Fruit fly (Drosophila melanogaster) whole organism, embryonic: ENCODE measurements around the gene CG18262.

ENCODE experiments used
- Adf1 ChIP-seq: fragments of 200-800 bp; sonication (Bioruptor generic); IDR thresholded peaks from 2 replicates; pipeline ENCODE4 v1.3.6; 2022; ENCODE audit warnings: missing biosample characterization, missing genetic modification characterization
- Awh ChIP-seq: fragments of 200-800 bp; sonication (Bioruptor generic); IDR thresholded peaks from 2 replicates; pipeline ENCODE4, ENCODE4 v1.3.6; 2022; ENCODE audit warnings: missing biosample characterization, missing genetic modification characterization
- BEAF-32 ChIP-seq: fragments of 200-800 bp; sonication (Bioruptor generic); optimal IDR thresholded peaks from 3 replicates; lab custom pipeline; 2017; ENCODE audit warnings: missing biosample characterization, missing genetic modification characterization, mild to moderate bottlenecking, moderate library complexity, missing genetic modification reagents
- CG10147 ChIP-seq: fragments of 200-800 bp; sonication (Bioruptor generic); optimal IDR thresholded peaks from 2 replicates; lab custom pipeline; 2019; ENCODE audit warnings: missing biosample characterization, mild to moderate bottlenecking, missing genetic modification characterization, moderate library complexity
- CG10543 ChIP-seq: fragments of 200-800 bp; sonication (Bioruptor generic); optimal IDR thresholded peaks from 3 replicates; lab custom pipeline; 2017; ENCODE audit warnings: missing biosample characterization, mild to moderate bottlenecking, missing genetic modification characterization, moderate library complexity
- CG12299 ChIP-seq: fragments of 200-800 bp; sonication (Bioruptor generic); optimal IDR thresholded peaks from 2 replicates; lab custom pipeline; 2018; ENCODE audit warnings: missing biosample characterization, mild to moderate bottlenecking, missing genetic modification characterization
- CG12769 ChIP-seq: fragments of 200-800 bp; sonication (Bioruptor generic); optimal IDR thresholded peaks from 2 replicates; lab custom pipeline; 2019; ENCODE audit warnings: missing biosample characterization, mild to moderate bottlenecking, missing genetic modification characterization, moderate library complexity
- CG13123 ChIP-seq: fragments of 200-800 bp; sonication (Bioruptor generic); optimal IDR thresholded peaks from 2 replicates; lab custom pipeline; 2016; ENCODE audit warnings: missing biosample characterization, missing genetic modification characterization
- CG13296 ChIP-seq: fragments of 200-800 bp; sonication (Bioruptor generic); optimal IDR thresholded peaks from 3 replicates; lab custom pipeline; 2018; ENCODE audit warnings: missing biosample characterization, mild to moderate bottlenecking, missing genetic modification characterization
- CG14667 ChIP-seq: fragments of 200-800 bp; sonication (Bioruptor generic); IDR thresholded peaks from 2 replicates; pipeline ENCODE4 v1.3.6; 2022; ENCODE audit warnings: missing biosample characterization, missing genetic modification characterization
- CG15073 ChIP-seq: fragments of 200-800 bp; sonication (Bioruptor generic); optimal IDR thresholded peaks from 2 replicates; lab custom pipeline; 2016; ENCODE audit warnings: missing biosample characterization, missing genetic modification characterization
- CG16863 ChIP-seq: fragments of 200-800 bp; sonication (Bioruptor generic); optimal IDR thresholded peaks from 3 replicates; lab custom pipeline; 2016; ENCODE audit warnings: missing biosample characterization, missing genetic modification characterization
- CG18599 ChIP-seq: fragments of 200-800 bp; sonication (Bioruptor generic); optimal IDR thresholded peaks from 3 replicates; lab custom pipeline; 2017; ENCODE audit warnings: missing biosample characterization, missing genetic modification characterization, mild to moderate bottlenecking, moderate library complexity, missing genetic modification reagents
- CG2678 ChIP-seq: fragments of 200-800 bp; sonication (Bioruptor generic); optimal IDR thresholded peaks from 3 replicates; lab custom pipeline; 2019; ENCODE audit warnings: missing biosample characterization, mild to moderate bottlenecking, missing genetic modification characterization, moderate library complexity
- CG33213 ChIP-seq: fragments of 200-800 bp; sonication (Bioruptor generic); optimal IDR thresholded peaks from 3 replicates; lab custom pipeline; 2016; ENCODE audit warnings: missing biosample characterization, missing genetic modification characterization
- CG34376 ChIP-seq: fragments of 200-800 bp; sonication (Bioruptor generic); optimal IDR thresholded peaks from 2 replicates; lab custom pipeline; 2018; ENCODE audit warnings: missing biosample characterization, mild to moderate bottlenecking, missing genetic modification characterization
- CG4424 ChIP-seq: fragments of 200-800 bp; sonication (Bioruptor generic); optimal IDR thresholded peaks from 3 replicates; lab custom pipeline; 2016; ENCODE audit warnings: missing biosample characterization, missing genetic modification characterization
- CG7372 ChIP-seq: fragments of 200-800 bp; sonication (Bioruptor generic); IDR thresholded peaks from 2 replicates; pipeline ENCODE4 v1.3.6; 2022; ENCODE audit warnings: missing biosample characterization, missing genetic modification characterization
- CG7987 ChIP-seq: fragments of 200-800 bp; sonication (Bioruptor generic); optimal IDR thresholded peaks from 2 replicates; lab custom pipeline; 2018; ENCODE audit warnings: missing biosample characterization, mild to moderate bottlenecking, missing genetic modification characterization, moderate library complexity
- CG9817 ChIP-seq: fragments of 200-800 bp; sonication (Bioruptor generic); optimal IDR thresholded peaks from 2 replicates; lab custom pipeline; 2018; ENCODE audit warnings: missing biosample characterization, mild to moderate bottlenecking, missing genetic modification characterization, moderate library complexity
- CG9876 ChIP-seq: fragments of 200-800 bp; sonication (Bioruptor generic); optimal IDR thresholded peaks from 2 replicates; lab custom pipeline; 2016; ENCODE audit warnings: missing biosample characterization, missing genetic modification characterization
- CTCF ChIP-seq: fragments of 200-800 bp; sonication (Bioruptor generic); optimal IDR thresholded peaks from 2 replicates; lab custom pipeline; 2017; ENCODE audit warnings: missing biosample characterization, mild to moderate bottlenecking, missing genetic modification characterization, moderate library complexity
- Dfd ChIP-seq, 2 experiments: fragments of >200 bp; optimal IDR thresholded peaks; 2 replicates each; lab custom pipeline; 2017; ENCODE audit warnings: missing biosample characterization in 2 of 2, missing genetic modification characterization in 2 of 2
- Doc3 ChIP-seq: fragments of 200-800 bp; sonication (Bioruptor generic); IDR thresholded peaks from 3 replicates; pipeline ENCODE4 v1.3.6; 2022; ENCODE audit warnings: missing biosample characterization, missing genetic modification characterization; ENCODE audit not compliant: partially characterized antibody
- GATAe ChIP-seq: fragments of 200-800 bp; sonication (Bioruptor generic); conservative IDR thresholded peaks from 2 replicates; pipeline ENCODE4 v1.3.6; 2022; ENCODE audit warnings: missing biosample characterization, missing genetic modification characterization
- HHEX ChIP-seq: fragments of 200-800 bp; sonication (Bioruptor generic); optimal IDR thresholded peaks from 3 replicates; lab custom pipeline; 2017; ENCODE audit warnings: missing biosample characterization, mild to moderate bottlenecking, missing genetic modification characterization, missing genetic modification reagents
- HLH3B ChIP-seq: fragments of 200-800 bp; sonication (Bioruptor generic); IDR thresholded peaks from 2 replicates; pipeline ENCODE4 v1.3.6; 2022; ENCODE audit warnings: missing biosample characterization, missing genetic modification characterization
- Hey ChIP-seq: fragments of 200-800 bp; sonication (Bioruptor generic); optimal IDR thresholded peaks from 3 replicates; lab custom pipeline; 2018; ENCODE audit warnings: missing biosample characterization, mild to moderate bottlenecking, missing genetic modification characterization
- HmgZ ChIP-seq: fragments of 200-800 bp; sonication (Bioruptor generic); optimal IDR thresholded peaks from 2 replicates; lab custom pipeline; 2018; ENCODE audit warnings: missing biosample characterization, mild to moderate bottlenecking, missing genetic modification characterization
- Nf-YB ChIP-seq: fragments of 200-800 bp; sonication (Bioruptor generic); optimal IDR thresholded peaks from 3 replicates; lab custom pipeline; 2019; ENCODE audit warnings: missing biosample characterization, mild to moderate bottlenecking, missing genetic modification characterization, moderate library complexity
- Nf-YC ChIP-seq: fragments of 200-800 bp; optimal IDR thresholded peaks from 3 replicates; lab custom pipeline; 2019; ENCODE audit warnings: missing biosample characterization, mild to moderate bottlenecking, missing genetic modification characterization, moderate library complexity
- Rfx ChIP-seq: fragments of 200-800 bp; sonication (Bioruptor generic); IDR thresholded peaks from 2 replicates; pipeline ENCODE4 v1.3.6; 2022; ENCODE audit warnings: missing biosample characterization, missing genetic modification characterization
- Six4 ChIP-seq: fragments of 200-800 bp; sonication (Bioruptor generic); optimal IDR thresholded peaks from 2 replicates; lab custom pipeline; 2016; ENCODE audit warnings: missing biosample characterization, missing genetic modification characterization
- Vsx1 ChIP-seq: fragments of 200-800 bp; sonication (Bioruptor generic); optimal IDR thresholded peaks from 2 replicates; lab custom pipeline; 2017; ENCODE audit warnings: missing biosample characterization, mild to moderate bottlenecking, missing genetic modification characterization, missing genetic modification reagents
- Xrp1 ChIP-seq: fragments of 200-800 bp; sonication (Bioruptor generic); IDR thresholded peaks from 2 replicates; pipeline ENCODE4 v1.3.6; 2022; ENCODE audit warnings: missing biosample characterization, missing genetic modification characterization
- cas ChIP-seq: fragments of 200-800 bp; sonication (Bioruptor generic); IDR thresholded peaks from 2 replicates; pipeline ENCODE4 v1.3.6; 2022; ENCODE audit warnings: missing biosample characterization, missing genetic modification characterization
- chinmo ChIP-seq: fragments of 200-800 bp; sonication (Bioruptor generic); IDR thresholded peaks from 4 replicates; pipeline ENCODE4 v1.3.6; 2022; ENCODE audit warnings: missing biosample characterization, missing genetic modification characterization; ENCODE audit not compliant: partially characterized antibody
- dati ChIP-seq: fragments of 200-800 bp; sonication (Bioruptor generic); IDR thresholded peaks from 2 replicates; pipeline ENCODE4 v1.3.6; 2022; ENCODE audit warnings: missing biosample characterization, missing genetic modification characterization
- grn ChIP-seq: fragments of 200-800 bp; sonication (Bioruptor generic); optimal IDR thresholded peaks from 3 replicates; lab custom pipeline; 2017; ENCODE audit warnings: missing biosample characterization, missing genetic modification characterization
- gro ChIP-seq: fragments of 200-800 bp; sonication (Bioruptor generic); optimal IDR thresholded peaks from 2 replicates; lab custom pipeline; 2016; ENCODE audit warnings: missing biosample characterization, missing genetic modification characterization
- maf-S ChIP-seq: fragments of 200-800 bp; sonication (Bioruptor generic); optimal IDR thresholded peaks from 2 replicates; lab custom pipeline; 2016; ENCODE audit warnings: missing biosample characterization, missing genetic modification characterization
- salm ChIP-seq: fragments of 200-800 bp; sonication (Bioruptor generic); optimal IDR thresholded peaks from 2 replicates; lab custom pipeline; 2018; ENCODE audit warnings: missing biosample characterization, mild to moderate bottlenecking, missing genetic modification characterization
- schlank ChIP-seq: fragments of 200-800 bp; sonication (Bioruptor generic); optimal IDR thresholded peaks from 2 replicates; lab custom pipeline; 2018; ENCODE audit warnings: missing biosample characterization, mild to moderate bottlenecking, missing genetic modification characterization
- sd ChIP-seq: fragments of 200-800 bp; sonication (Bioruptor generic); optimal IDR thresholded peaks from 3 replicates; lab custom pipeline; 2018; ENCODE audit warnings: missing biosample characterization, mild to moderate bottlenecking, missing genetic modification characterization, moderate library complexity
- sens ChIP-seq: fragments of 200-800 bp; sonication (Bioruptor generic); peaks from one replicate; lab custom pipeline; 2016; ENCODE audit warnings: missing biosample characterization, missing genetic modification characterization
- sob ChIP-seq: fragments of 200-800 bp; sonication (Bioruptor generic); IDR thresholded peaks from 2 replicates; pipeline ENCODE4 v1.3.6; 2022; ENCODE audit warnings: missing biosample characterization, missing genetic modification characterization
- sug ChIP-seq: fragments of 200-800 bp; optimal IDR thresholded peaks from 2 replicates; lab custom pipeline; 2019; ENCODE audit warnings: missing biosample characterization, mild to moderate bottlenecking, missing genetic modification characterization, moderate library complexity
- tap ChIP-seq: fragments of 200-800 bp; optimal IDR thresholded peaks from 3 replicates; lab custom pipeline; 2019; ENCODE audit warnings: missing biosample characterization, mild to moderate bottlenecking, missing genetic modification characterization, moderate library complexity
- toy ChIP-seq: fragments of 200-800 bp; sonication (Bioruptor generic); IDR thresholded peaks from 2 replicates; pipeline ENCODE4 v1.3.6; 2022; ENCODE audit warnings: missing biosample characterization, missing genetic modification characterization
- trh ChIP-seq: fragments of 200-800 bp; sonication (Bioruptor generic); optimal IDR thresholded peaks from 2 replicates; lab custom pipeline; 2016; ENCODE audit warnings: missing biosample characterization, missing genetic modification characterization

Gene CG18262

DNA sequence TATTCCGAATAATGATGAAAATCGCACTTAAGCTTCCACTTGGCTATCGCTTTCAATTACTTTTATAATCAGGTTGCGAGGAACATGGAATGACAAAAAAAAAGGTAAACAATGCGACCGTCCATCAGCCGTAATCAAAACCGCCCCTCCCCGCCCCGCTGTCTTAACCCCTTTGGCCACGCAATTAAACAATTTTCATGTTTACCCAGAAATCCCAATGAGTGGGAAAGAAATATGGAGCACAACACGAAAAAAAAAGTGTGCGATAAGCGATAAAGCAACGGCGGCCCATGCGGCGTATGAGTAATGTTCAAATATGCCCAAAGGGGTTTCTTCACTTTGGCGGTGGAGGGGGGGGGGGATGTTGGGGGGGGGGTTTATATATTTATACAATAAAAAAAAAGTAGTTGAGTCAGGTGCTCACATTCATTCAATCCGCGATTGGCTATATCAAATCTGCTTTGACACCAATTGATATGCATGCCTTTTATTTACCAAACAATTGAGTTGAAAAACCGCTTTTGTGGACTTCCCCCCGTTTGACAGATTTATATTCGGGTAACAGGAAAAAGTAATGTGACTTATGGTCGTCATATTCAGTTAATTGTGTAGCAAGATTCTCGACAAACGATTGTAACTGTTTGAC lies 46.3 kb downstream of the CG18262 start:
- TF ChIP-seq CG10147 (GFP tag; lab: Kevin White, UChicago) (no peak), CG34376 (GFP tag; lab: Kevin White, UChicago) (peak; percentile 65), CG7372 (GFP tag; lab: Robert Waterston, UW) (peak; percentile 61; the same call in 1 of the 2 replicates), HHEX (GFP tag; lab: Kevin White, UChicago) (peak; percentile 12), Nf-YB (GFP tag; lab: Kevin White, UChicago) (peak; percentile 28), cas (GFP tag; lab: Robert Waterston, UW) (no peak), HLH3B (peak; percentile 5; the same call in 1 of the 2 replicates), CG2678 (tag; lab: Kevin White, UChicago) (peak; percentile 29), CG12769 (tag; lab: Kevin White, UChicago) (peak; percentile 69), schlank (tag; lab: Kevin White, UChicago) (peak; percentile 6), HmgZ (tag; lab: Kevin White, UChicago) (peak; percentile 35), CG14667 (GFP tag; lab: Robert Waterston, UW) (no peak), CG7987 (GFP tag; lab: Kevin White, UChicago) (peak; percentile 58), Rfx (GFP tag; lab: Robert Waterston, UW) (peak; percentile 29; the same call in 1 of the 2 replicates), CG10543 (GFP tag; lab: Kevin White, UChicago) (peak; percentile 74), sob (GFP tag; lab: Robert Waterston, UW) (0 out of 2 replicates have a peak, but pooled peaks have one; percentile 8), CG15073 (GFP tag; lab: Kevin White, UChicago) (no peak), CG9817 (tag; lab: Kevin White, UChicago) (no peak), gro (GFP tag; lab: Kevin White, UChicago) (no peak), Dfd (GFP tag; optimal IDR thresholded peaks at IDR 0.05; lab: Kevin White, UChicago) (no peak), sens (GFP tag; lab: Kevin White, UChicago) (no peak), GATAe (GFP tag; lab: Robert Waterston, UW) (peak; percentile 81), tap (tag; lab: Kevin White, UChicago) (no peak), Awh (GFP tag; lab: Robert Waterston, UW) (peak; percentile 29; the same call in 1 of the 2 replicates), dati (GFP tag; lab: Robert Waterston, UW) (no peak), toy (GFP tag; lab: Robert Waterston, UW) (no peak), CG16863 (GFP tag; lab: Kevin White, UChicago) (no peak), CG13123 (no peak), sug (tag; lab: Kevin White, UChicago) (peak; percentile 88), CG12299 (peak; percentile 5), Doc3 (GFP tag; lab: Robert Waterston, UW) (no peak), grn (GFP tag; lab: Kevin White, UChicago) (peak; percentile 65), salm (tag; lab: Kevin White, UChicago) (peak; percentile 4), Vsx1 (GFP tag; lab: Kevin White, UChicago) (peak; percentile 63), Nf-YC (tag; lab: Kevin White, UChicago) (peak; percentile 30), CG9876 (GFP tag; lab: Kevin White, UChicago) (no peak), chinmo (GFP tag; lab: Robert Waterston, UW) (0 out of 4 replicates have a peak, but pooled peaks have one; percentile 14), Xrp1 (GFP tag; lab: Robert Waterston, UW) (peak; percentile 19; the same call in 1 of the 2 replicates), sd (peak; percentile 90), trh (GFP tag; lab: Kevin White, UChicago) (no peak), Adf1 (GFP tag; lab: Robert Waterston, UW) (peak; percentile 32; the same call in 1 of the 2 replicates), CTCF (GFP tag; lab: Kevin White, UChicago) (no peak), CG18599 (GFP tag; lab: Kevin White, UChicago) (peak; percentile 64), CG13296 (GFP tag; lab: Kevin White, UChicago) (peak; percentile 34), BEAF-32 (GFP tag; lab: Kevin White, UChicago) (no peak), CG33213 (GFP tag; lab: Kevin White, UChicago) (no peak), maf-S (no peak), Six4 (GFP tag; lab: Kevin White, UChicago) (no peak), Hey (tag; lab: Kevin White, UChicago) (peak; percentile 41), CG4424 (no peak)
